Fruit fly (Drosophila melanogaster): Measurements from ENCODE around the gene CG14416.
A peak's percentile ranks its signal among the peaks of the same experiment; 100 is the strongest.

Gene CG14416

dm6 chrX:2860955-2861354 is 11.7 kb downstream of the CG14416 start (continued):
- no peak for TF ChIP-seq CG6272 (GFP tag; IDR thresholded peaks at IDR 0.05)
- peak; percentile 31 for TF ChIP-seq Blimp-1 (GFP tag; optimal IDR thresholded peaks at IDR 0.05)
- peak; percentile 12 for TF ChIP-seq CG12769 (tag; optimal IDR thresholded peaks at IDR 0.05)
- TF ChIP-seq ab (GFP tag; optimal IDR thresholded peaks at IDR 0.05) = no peak
- no peak; the same call in 1 of the 2 replicates for TF ChIP-seq Ravus (GFP tag; IDR thresholded peaks at IDR 0.05)
- no peak for TF ChIP-seq insv (GFP tag; optimal IDR thresholded peaks at IDR 0.05)
- no peak for TF ChIP-seq pfk (GFP tag; optimal IDR thresholded peaks at IDR 0.05)
- TF ChIP-seq Optix (GFP tag; IDR thresholded peaks at IDR 0.05) = peak; percentile 48; the same call in 1 of the 3 replicates
- no peak for TF ChIP-seq sug (tag; optimal IDR thresholded peaks at IDR 0.05)
- TF ChIP-seq al (GFP tag; IDR thresholded peaks at IDR 0.05) = no peak
